Worm (Caenorhabditis elegans): Measurements from ENCODE around the gene abt-4.

The abt-4 gene

DNA sequence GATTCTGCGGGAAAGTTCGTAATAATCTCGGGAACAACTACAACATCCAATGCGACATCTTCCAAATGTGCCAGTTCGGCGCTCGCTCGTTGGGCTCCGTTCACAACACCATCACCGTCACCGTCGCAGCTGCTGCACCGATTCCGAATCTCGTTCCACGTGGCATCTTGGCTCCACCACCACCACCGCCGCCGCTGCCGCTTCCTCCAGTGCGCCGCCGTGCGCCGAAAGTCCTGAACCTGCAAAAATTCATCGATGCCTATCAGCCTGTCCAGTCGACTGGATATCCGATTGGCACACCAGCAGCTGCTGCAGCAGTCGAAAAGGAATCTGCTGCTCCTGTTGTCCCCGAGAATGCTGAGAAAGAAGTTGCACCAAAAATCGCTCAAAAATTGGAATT, 32.1 kb downstream of the abt-4 start:
- no peak for TF ChIP-seq W03F9.2 (tag; optimal IDR thresholded peaks at IDR 0.05)
- TF ChIP-seq dao-5 (tag; optimal IDR thresholded peaks at IDR 0.05): no peak
- no peak for TF ChIP-seq him-1 (tag; optimal IDR thresholded peaks at IDR 0.05)

DNA sequence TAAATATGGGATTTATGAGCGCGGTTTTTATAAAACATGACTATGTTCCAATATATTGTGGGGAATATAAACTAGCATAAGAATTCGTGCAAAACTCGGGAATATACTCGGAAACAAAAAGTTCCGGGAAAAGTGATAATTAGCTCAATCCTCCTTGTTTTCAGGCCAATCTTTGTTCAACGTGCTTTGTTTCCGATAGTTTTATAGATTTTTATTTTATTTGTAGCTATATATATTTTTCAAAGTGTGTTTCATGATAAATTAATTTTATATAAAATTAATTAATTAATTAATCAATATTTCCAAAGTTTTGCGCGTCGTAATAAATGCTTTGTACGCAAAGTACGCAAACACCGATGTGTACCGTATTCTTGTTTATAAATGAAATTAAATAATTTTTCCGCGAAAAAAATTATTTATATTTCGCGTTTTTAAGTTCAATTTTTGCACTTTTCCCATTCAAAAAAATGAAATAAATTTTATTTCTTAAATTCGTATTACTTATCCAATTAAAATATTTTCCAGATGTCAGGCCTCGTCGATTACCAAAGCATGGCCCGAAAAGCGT, 33.0 kb downstream of the abt-4 start, which contains the start of gene F33E11.2:
TSS of gene F33E11.2 (plus strand) at position 524 of the 568 bp plus-strand sequence.
- TF ChIP-seq him-1 (tag; optimal IDR thresholded peaks at IDR 0.05): no peak
- TF ChIP-seq W03F9.2 (tag; optimal IDR thresholded peaks at IDR 0.05): no peak
- no peak for TF ChIP-seq dao-5 (tag; optimal IDR thresholded peaks at IDR 0.05)

DNA sequence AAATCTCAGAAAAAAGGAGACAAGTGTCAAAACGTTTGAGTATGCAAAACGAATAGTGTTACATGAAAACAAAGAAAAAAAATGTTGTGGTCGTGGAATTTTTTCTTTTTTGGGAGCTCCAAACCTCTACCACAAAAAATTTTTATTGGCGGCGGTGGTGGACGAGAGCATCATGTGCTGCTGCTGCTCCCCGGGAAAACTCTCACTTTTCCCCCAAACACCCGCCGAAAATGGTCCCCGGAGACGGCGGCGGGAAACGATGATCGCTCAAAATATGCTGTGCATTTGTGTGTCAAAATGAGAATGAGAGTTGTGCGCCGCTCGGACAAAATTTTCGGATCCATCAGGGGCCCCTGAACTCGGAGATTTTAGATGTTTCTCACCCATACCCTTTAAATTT, 34.7 kb downstream of the abt-4 start:
- TF ChIP-seq him-1 (tag; optimal IDR thresholded peaks at IDR 0.05): no peak

DNA sequence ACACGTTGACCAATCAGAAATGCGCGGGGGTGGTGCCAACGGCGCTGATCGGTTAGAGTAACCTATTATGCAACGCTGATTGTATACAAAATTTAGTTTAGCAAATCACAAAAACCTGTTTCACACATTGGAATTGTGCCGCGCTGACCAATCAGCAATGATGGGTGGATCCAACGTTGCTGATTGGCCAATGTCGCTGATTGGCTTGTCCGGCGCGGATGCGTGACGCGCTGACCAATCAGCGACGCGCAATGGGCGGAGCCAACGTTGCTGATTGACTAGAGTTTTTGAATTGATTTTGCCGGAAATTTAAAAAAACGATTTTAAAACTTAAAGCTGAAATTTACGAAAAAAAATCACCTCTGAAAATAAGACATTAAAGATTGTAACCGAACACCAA, 45.2 kb downstream of the abt-4 start:
- TF ChIP-seq dao-5 (tag; optimal IDR thresholded peaks at IDR 0.05): no peak
- TF ChIP-seq W03F9.2 (tag; optimal IDR thresholded peaks at IDR 0.05): no peak
- no peak for TF ChIP-seq him-1 (tag; optimal IDR thresholded peaks at IDR 0.05)

DNA sequence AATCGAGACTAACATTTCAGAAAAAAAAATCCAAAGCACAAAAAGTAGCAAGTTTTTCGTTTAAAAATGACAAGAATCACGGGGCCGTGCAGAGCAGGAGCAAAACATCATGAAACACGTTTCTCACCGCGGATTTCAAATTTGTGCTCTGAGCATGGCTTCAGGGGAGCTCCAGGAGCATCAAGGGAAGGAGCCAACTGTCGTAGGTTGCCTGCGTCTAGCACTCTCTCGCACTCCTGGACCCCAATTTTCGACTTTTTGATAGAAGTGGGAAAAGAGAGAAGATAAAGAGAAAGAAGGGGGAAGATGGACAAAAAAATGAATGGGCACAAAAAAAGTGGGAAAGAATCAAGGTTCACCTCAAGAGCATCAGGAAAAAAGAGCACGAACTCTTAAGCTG, 45.7 kb downstream of the abt-4 start:
- TF ChIP-seq W03F9.2 (tag; optimal IDR thresholded peaks at IDR 0.05) (no peak), him-1 (tag; optimal IDR thresholded peaks at IDR 0.05) (no peak), dao-5 (tag; optimal IDR thresholded peaks at IDR 0.05) (no peak)

DNA sequence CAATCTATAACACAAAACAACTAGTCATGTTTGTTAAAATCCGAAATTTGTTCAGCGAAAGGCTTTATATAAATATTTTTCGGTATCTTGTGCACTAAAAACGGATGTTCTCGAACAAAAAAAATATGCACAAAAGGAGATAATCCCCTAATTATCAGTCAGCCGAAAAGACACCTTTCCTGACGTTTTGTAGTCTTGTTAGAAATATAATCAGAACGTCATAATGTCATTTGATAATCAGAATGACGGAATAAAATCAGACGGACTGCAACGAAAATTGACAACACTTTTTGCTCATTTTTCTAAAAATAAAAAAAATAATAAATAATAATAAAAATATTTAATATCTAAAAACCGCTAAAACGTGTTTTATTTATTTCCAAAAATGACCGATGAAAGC, 46.6 kb downstream of the abt-4 start:
- no peak for TF ChIP-seq dao-5 (tag; optimal IDR thresholded peaks at IDR 0.05)
- no peak for TF ChIP-seq W03F9.2 (tag; optimal IDR thresholded peaks at IDR 0.05)
- TF ChIP-seq him-1 (tag; optimal IDR thresholded peaks at IDR 0.05): no peak

DNA sequence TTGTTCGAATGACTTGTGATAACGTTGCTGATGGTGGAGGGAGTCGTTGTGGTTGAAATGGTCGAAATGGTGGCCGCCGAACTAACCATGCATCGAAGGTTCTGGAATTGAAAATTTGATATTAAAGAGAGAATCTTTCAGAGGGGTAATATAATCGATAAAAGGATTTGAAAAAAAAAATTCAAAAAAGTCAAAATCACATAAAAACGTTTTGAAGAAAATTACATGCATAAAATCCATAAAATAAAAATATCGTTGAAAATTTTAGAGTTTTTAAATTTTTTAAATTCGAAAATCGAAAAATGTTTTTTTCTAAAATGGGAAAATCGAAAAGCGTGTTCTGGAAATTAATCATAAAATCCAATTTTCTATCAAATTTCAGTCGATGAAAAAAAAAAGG, 48.9 kb downstream of the abt-4 start, which contains the start of gene npr-5:
TSS of gene npr-5 (minus strand) at position 101 of the 400 bp plus-strand sequence.
- TF ChIP-seq W03F9.2 (tag; optimal IDR thresholded peaks at IDR 0.05): no peak

DNA sequence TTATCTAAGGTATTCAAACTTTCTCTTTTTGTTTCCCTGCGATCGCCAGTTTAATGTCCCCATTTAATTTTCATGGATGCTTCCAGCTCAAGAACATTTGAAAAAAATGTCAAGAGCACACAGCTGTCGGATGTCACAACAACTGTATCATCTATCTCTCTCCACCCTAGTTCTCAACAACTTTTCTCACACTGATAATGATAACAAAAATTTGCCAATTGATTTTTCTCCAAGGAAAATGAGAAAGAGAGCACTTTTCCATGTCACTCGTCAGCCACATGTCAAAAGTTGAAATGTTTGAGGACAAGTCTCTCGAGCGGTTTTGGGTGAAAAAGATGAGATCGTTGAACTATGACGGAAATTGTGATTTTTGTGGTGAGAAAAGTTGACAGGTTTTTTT, 49.4 kb downstream of the abt-4 start:
- TF ChIP-seq dao-5 (tag; optimal IDR thresholded peaks at IDR 0.05) (no peak), W03F9.2 (tag; optimal IDR thresholded peaks at IDR 0.05) (no peak), him-1 (tag; optimal IDR thresholded peaks at IDR 0.05) (no peak)

All from whole organism, L4/young adult.